Worm (Caenorhabditis elegans): ENCODE results near the gene F29G9.1.

Gene F29G9.1

ce11 chrV:6041375-6041774 is 2.5 kb downstream of the F29G9.1 start, which contains the start of gene R01B10.2:
TSS of gene R01B10.2 (minus strand) at chrV:6041475.
- TF ChIP-seq ztf-23 (GFP tag; IDR thresholded peaks at IDR 0.05): no peak
- no peak for TF ChIP-seq klf-2 (GFP tag; conservative IDR thresholded peaks at IDR 0.05)
- no peak for TF ChIP-seq T22C8.4 (GFP tag; IDR thresholded peaks at IDR 0.05)
- TF ChIP-seq med-1 (GFP tag; optimal IDR thresholded peaks at IDR 0.05; ENCODE audit: insufficient read depth): no peak
- no peak for TF ChIP-seq flt-1 (GFP tag; IDR thresholded peaks at IDR 0.05)
- TF ChIP-seq ztf-29 (GFP tag; IDR thresholded peaks at IDR 0.05): no peak
- TF ChIP-seq cog-1 (tag; optimal IDR thresholded peaks at IDR 0.05): no peak
- TF ChIP-seq tab-1 (GFP tag; IDR thresholded peaks at IDR 0.05): no peak
- no peak for TF ChIP-seq ref-1 (GFP tag; conservative IDR thresholded peaks at IDR 0.05)

DNA sequence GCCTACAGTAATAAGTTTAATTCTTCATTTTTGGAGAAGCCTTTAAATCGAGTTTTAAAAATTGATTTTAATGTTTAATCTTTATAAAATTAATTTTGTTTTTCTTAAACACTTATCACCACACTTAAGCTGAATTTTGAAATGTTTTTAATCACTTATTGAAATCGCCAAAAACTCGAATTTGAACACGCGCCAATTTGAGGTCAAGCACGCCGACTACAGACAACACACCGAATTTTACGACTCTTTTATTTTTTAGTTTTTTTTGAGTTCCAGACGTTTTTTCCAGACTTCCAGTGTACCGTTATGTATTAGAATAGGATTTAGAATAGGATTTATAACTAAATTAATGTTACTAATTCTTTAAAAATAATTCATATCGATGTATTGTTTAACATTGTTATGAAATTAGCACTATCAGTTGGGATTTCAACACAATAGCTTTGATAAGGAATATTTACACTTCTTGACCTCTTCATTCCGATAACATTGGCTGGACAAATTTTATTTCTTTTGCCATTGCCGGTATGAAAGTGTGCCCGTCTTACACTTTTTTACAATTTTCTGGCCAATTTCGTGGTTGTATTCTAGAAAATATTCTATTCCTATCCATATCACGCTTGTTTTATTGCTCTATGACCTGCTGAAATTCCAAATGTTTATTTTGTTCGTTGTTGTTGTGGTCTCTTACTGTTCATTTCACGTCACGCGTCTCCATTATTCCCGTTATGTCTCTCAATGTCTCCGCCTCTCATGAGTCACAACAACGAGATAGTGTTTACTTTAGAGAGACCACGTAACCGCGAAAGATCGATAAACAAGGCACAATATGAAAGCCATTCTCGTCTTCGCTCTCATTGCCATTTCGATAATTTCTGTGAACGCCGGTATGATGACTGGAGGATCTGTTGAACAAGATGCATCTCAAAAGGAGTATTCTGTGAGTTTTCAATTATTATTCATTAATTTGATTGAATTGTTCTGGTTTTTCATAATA is 4.7 kb downstream of the F29G9.1 start, which contains the start of gene cpi-2:
TSS of gene cpi-2 (plus strand) at position 788 of the 997 bp plus-strand sequence.
- TF ChIP-seq T22C8.4 (GFP tag; IDR thresholded peaks at IDR 0.05) (peak; percentile 80), ztf-23 (GFP tag; IDR thresholded peaks at IDR 0.05) (no peak)

DNA sequence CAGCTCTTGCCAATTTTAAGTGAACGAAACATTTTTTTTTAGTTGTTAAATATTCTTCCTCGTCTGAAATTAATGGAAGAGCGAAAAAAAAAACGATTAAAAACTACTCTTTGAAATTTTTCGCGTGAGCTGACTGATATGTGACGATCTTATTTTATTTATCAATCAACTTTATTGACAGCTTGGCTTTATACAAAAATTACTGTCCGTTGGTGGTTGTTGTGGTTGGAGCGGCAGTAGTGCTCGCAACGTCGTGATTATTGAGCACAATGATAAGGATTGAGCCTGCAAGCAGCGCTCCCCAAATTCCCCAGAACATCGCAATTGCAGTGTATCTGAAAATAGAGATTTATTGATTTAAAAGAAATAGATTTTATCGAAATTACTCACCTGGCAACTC is 5.5 kb downstream of the F29G9.1 start:
- TF ChIP-seq med-1 (GFP tag; optimal IDR thresholded peaks at IDR 0.05; ENCODE audit: insufficient read depth): no peak
- no peak for TF ChIP-seq ztf-29 (GFP tag; IDR thresholded peaks at IDR 0.05)
- TF ChIP-seq cog-1 (tag; optimal IDR thresholded peaks at IDR 0.05): no peak
- no peak for TF ChIP-seq klf-2 (GFP tag; conservative IDR thresholded peaks at IDR 0.05)
- no peak for TF ChIP-seq flt-1 (GFP tag; IDR thresholded peaks at IDR 0.05)
- no peak for TF ChIP-seq ref-1 (GFP tag; conservative IDR thresholded peaks at IDR 0.05)
- TF ChIP-seq tab-1 (GFP tag; IDR thresholded peaks at IDR 0.05): no peak
- no peak for TF ChIP-seq T22C8.4 (GFP tag; IDR thresholded peaks at IDR 0.05)
- TF ChIP-seq ztf-23 (GFP tag; IDR thresholded peaks at IDR 0.05): no peak

ce11 chrV:6044853-6045594 is 6.1 kb downstream of the F29G9.1 start, which contains the start of gene R01B10.3:
TSS of gene R01B10.3 (minus strand) at chrV:6045129.
- TF ChIP-seq med-1 (GFP tag; optimal IDR thresholded peaks at IDR 0.05; ENCODE audit: insufficient read depth): no peak
- TF ChIP-seq T22C8.4 (GFP tag; IDR thresholded peaks at IDR 0.05): no peak
- TF ChIP-seq ref-1 (GFP tag; conservative IDR thresholded peaks at IDR 0.05): no peak
- TF ChIP-seq cog-1 (tag; optimal IDR thresholded peaks at IDR 0.05): no peak
- TF ChIP-seq ztf-29 (GFP tag; IDR thresholded peaks at IDR 0.05): no peak
- TF ChIP-seq flt-1 (GFP tag; IDR thresholded peaks at IDR 0.05): no peak
- TF ChIP-seq klf-2 (GFP tag; conservative IDR thresholded peaks at IDR 0.05): no peak
- no peak for TF ChIP-seq ztf-23 (GFP tag; IDR thresholded peaks at IDR 0.05)
- TF ChIP-seq tab-1 (GFP tag; IDR thresholded peaks at IDR 0.05): no peak

- no peak for TF ChIP-seq klf-2 (GFP tag; conservative IDR thresholded peaks at IDR 0.05)
- no peak for TF ChIP-seq flt-1 (GFP tag; IDR thresholded peaks at IDR 0.05)
- TF ChIP-seq cog-1 (tag; optimal IDR thresholded peaks at IDR 0.05): no peak
Observed at ce11 chrV:6047818-6048217, 8.9 kb downstream of the F29G9.1 start, which contains the start of gene pgap-3. TSS of gene pgap-3 (minus strand) at chrV:6047918.

- TF ChIP-seq ztf-23 (GFP tag; IDR thresholded peaks at IDR 0.05) (no peak), klf-2 (GFP tag; conservative IDR thresholded peaks at IDR 0.05) (no peak), cog-1 (tag; optimal IDR thresholded peaks at IDR 0.05) (no peak), ref-1 (GFP tag; conservative IDR thresholded peaks at IDR 0.05) (no peak), T22C8.4 (GFP tag; IDR thresholded peaks at IDR 0.05) (no peak), flt-1 (GFP tag; IDR thresholded peaks at IDR 0.05) (no peak), med-1 (GFP tag; optimal IDR thresholded peaks at IDR 0.05; ENCODE audit: insufficient read depth) (no peak), ztf-29 (GFP tag; IDR thresholded peaks at IDR 0.05) (no peak), tab-1 (GFP tag; IDR thresholded peaks at IDR 0.05) (no peak)
Observed at ce11 chrV:6051159-6051558, 12.3 kb downstream of the F29G9.1 start, which contains the start of gene jamp-1. TSS of gene jamp-1 (minus strand) at chrV:6051259.

DNA sequence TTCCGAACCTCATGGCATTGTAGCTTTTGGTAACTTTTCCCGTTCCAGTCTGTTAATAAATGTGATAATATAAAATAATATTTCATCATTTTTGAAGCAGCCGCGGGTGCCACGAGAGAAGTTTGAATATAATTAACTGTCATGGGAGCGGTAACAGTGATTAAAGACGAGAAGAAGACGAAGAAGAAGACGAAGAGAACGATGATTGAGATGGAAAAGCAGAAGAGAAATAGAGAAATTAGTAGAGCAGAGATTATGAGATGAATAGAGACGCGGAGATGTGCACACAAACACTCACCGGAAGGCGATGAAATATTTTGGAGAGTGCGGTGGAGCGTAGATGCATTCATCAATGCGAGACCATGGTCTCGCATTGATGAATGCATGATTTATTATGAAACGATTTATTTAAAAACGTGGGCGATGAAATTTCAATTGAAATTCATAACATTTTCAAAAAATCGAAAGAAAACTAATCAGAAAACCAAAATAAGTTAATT is 14.3 kb downstream of the F29G9.1 start, which contains the start of gene seip-1:
TSS of gene seip-1 (minus strand) at position 51 of the 500 bp plus-strand sequence.
- TF ChIP-seq ref-1 (GFP tag; conservative IDR thresholded peaks at IDR 0.05) (no peak), klf-2 (GFP tag; conservative IDR thresholded peaks at IDR 0.05) (no peak), flt-1 (GFP tag; IDR thresholded peaks at IDR 0.05) (peak; percentile 69), ztf-23 (GFP tag; IDR thresholded peaks at IDR 0.05) (no peak), cog-1 (tag; optimal IDR thresholded peaks at IDR 0.05) (peak; percentile 73)

ce11 chrV:6055289-6055688 is 16.4 kb downstream of the F29G9.1 start, which contains the start of gene srd-20:
TSS of gene srd-20 (plus strand) at chrV:6055589.
- no peak for TF ChIP-seq tab-1 (GFP tag; IDR thresholded peaks at IDR 0.05)

ce11 chrV:6063330-6063729 is 24.4 kb downstream of the F29G9.1 start, which contains the start of gene Y38A10A.2:
TSS of gene Y38A10A.2 (minus strand) at chrV:6063430.
- TF ChIP-seq flt-1 (GFP tag; IDR thresholded peaks at IDR 0.05): no peak
- no peak for TF ChIP-seq ztf-29 (GFP tag; IDR thresholded peaks at IDR 0.05)
- TF ChIP-seq T22C8.4 (GFP tag; IDR thresholded peaks at IDR 0.05): no peak
- no peak for TF ChIP-seq tab-1 (GFP tag; IDR thresholded peaks at IDR 0.05)
- TF ChIP-seq ref-1 (GFP tag; conservative IDR thresholded peaks at IDR 0.05): no peak
- no peak for TF ChIP-seq med-1 (GFP tag; optimal IDR thresholded peaks at IDR 0.05; ENCODE audit: insufficient read depth)
- no peak for TF ChIP-seq cog-1 (tag; optimal IDR thresholded peaks at IDR 0.05)
- TF ChIP-seq klf-2 (GFP tag; conservative IDR thresholded peaks at IDR 0.05): no peak
- TF ChIP-seq ztf-23 (GFP tag; IDR thresholded peaks at IDR 0.05): no peak
